Worm (Caenorhabditis elegans): ENCODE results near the gene hrpa-1.
"Not testable (repeated sequence)": the region's sequence is repeated elsewhere in the genome, so short reads cannot be mapped to it uniquely, and the experiment has no call there.

ce11 chrIV:3303690-3304089 is 35.0 kb downstream of the hrpa-1 start, which contains the start of gene idpp-12:
- not testable (repeated sequence) for TF ChIP-seq W03F9.2, him-1, dao-5 (tag; optimal IDR thresholded peaks at IDR 0.05)
